Worm (Caenorhabditis elegans) whole organism, young adult: ENCODE data around the gene Y66D12A.21.

Experiments
- C06A6.2 ChIP-seq: fragments of 200-800 bp; sonication (Bioruptor generic); conservative IDR thresholded peaks from 2 replicates; pipeline ENCODE4 v1.3.6; 2022; ENCODE audit warnings: missing genetic modification characterization, missing compliant biosample characterization
- D2030.7 ChIP-seq: fragments of 200-800 bp; sonication (Bioruptor generic); IDR thresholded peaks from 2 replicates; pipeline ENCODE4 v1.3.6; 2022; ENCODE audit warnings: missing genetic modification reagents, missing genetic modification characterization, missing compliant biosample characterization
- Y53G8AR.9 ChIP-seq: fragments of 200-800 bp; sonication (Bioruptor generic); conservative IDR thresholded peaks from 2 replicates; pipeline ENCODE4 v1.3.6; 2022; ENCODE audit warnings: missing genetic modification reagents, missing genetic modification characterization, missing compliant biosample characterization
- atf-7 ChIP-seq: sonication (generic microtip); optimal IDR thresholded peaks from 2 replicates; lab custom pipeline; 2017; ENCODE audit warnings: mild to moderate bottlenecking, missing genetic modification characterization, missing compliant biosample characterization
- mcd-1 ChIP-seq: fragments of 200-800 bp; sonication (Bioruptor generic); IDR thresholded peaks from 2 replicates; pipeline ENCODE4 v1.3.6; 2022; ENCODE audit warnings: missing genetic modification reagents, missing genetic modification characterization, missing compliant biosample characterization
- nfyb-1 ChIP-seq: fragments of 200-800 bp; sonication (Bioruptor generic); IDR thresholded peaks from 2 replicates; pipeline ENCODE4 v1.3.6; 2022; ENCODE audit warnings: missing genetic modification reagents, missing genetic modification characterization, missing compliant biosample characterization
- nhr-80 ChIP-seq: sonication (generic microtip); optimal IDR thresholded peaks from 2 replicates; lab custom pipeline; 2016; ENCODE audit warnings: missing genetic modification characterization, missing compliant biosample characterization
- rcor-1 ChIP-seq: fragments of 200-800 bp; sonication (Bioruptor generic); IDR thresholded peaks from 2 replicates; pipeline ENCODE4 v1.3.6; 2022; ENCODE audit warnings: missing genetic modification reagents, missing genetic modification characterization, missing compliant biosample characterization
- snpc-4 ChIP-seq, 5 experiments: fragments of 150-350 bp in 1 of 5; sonication (generic microtip) in 4 of 5; optimal IDR thresholded peaks; 2 replicates each; lab custom pipeline; 2014 to 2018; ENCODE audit warnings: missing genetic modification characterization in 5 of 5, missing biosample characterization in 3 of 5, antibody characterized with exemption in 2 of 5, mild to moderate bottlenecking in 2 of 5, missing compliant biosample characterization in 2 of 5, missing genotype in 2 of 5, moderate library complexity in 2 of 5, missing genetic modification reagents in 1 of 5
- unc-62 ChIP-seq: fragments of 150-350 bp; optimal IDR thresholded peaks from 2 replicates; lab custom pipeline; 2014; ENCODE audit warnings: missing biosample characterization, missing genetic modification reagents, missing genetic modification characterization
- ztf-22 ChIP-seq: fragments of 200-800 bp; sonication (Bioruptor generic); optimal IDR thresholded peaks from 2 replicates; lab custom pipeline; 2018; ENCODE audit warnings: mild to moderate bottlenecking, missing genetic modification characterization, moderate library complexity, missing compliant biosample characterization
- ztf-26 ChIP-seq: sonication (generic microtip); optimal IDR thresholded peaks from 2 replicates; lab custom pipeline; 2017; ENCODE audit warnings: missing genetic modification characterization, missing compliant biosample characterization

DNA sequence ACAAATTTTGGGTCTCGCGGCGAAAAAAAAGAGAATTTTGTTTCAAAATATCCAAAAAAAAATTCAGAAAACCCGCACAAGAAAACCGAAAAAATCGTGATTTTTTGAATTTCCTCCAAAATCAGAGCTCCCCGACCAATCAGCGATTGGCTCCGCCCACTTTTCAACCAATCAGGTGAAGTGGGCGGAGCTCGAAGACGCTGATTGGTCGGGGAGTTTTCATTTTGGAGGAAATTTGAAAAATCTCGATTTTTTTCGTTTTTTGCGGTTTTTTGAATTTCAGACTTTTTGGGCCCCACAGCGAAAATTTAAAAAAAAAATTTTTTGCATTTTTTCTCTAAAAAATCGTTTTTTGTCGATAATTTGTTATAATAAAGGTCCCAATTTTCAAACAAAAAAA lies 15.5 kb downstream of the Y66D12A.21 start:
- TF ChIP-seq C06A6.2 (no peak), snpc-4 (GFP tag; optimal IDR thresholded peaks at IDR 0.05; lab: Kevin White, UChicago) (no peak), snpc-4 (tag; optimal IDR thresholded peaks at IDR 0.05; lab: Kevin White, UChicago) (no peak), unc-62 (no peak), rcor-1 (GFP tag; lab: Robert Waterston, UW) (no peak), mcd-1 (GFP tag; lab: Robert Waterston, UW) (no peak), Y53G8AR.9 (GFP tag; lab: Robert Waterston, UW) (no peak), ztf-26 (tag; lab: Kevin White, UChicago) (no peak), nhr-80 (tag; lab: Kevin White, UChicago) (no peak), nfyb-1 (no peak), atf-7 (tag; lab: Kevin White, UChicago) (no peak), ztf-22 (GFP tag; lab: Kevin White, UChicago) (no peak), D2030.7 (GFP tag; lab: Robert Waterston, UW) (no peak)
